Fruit fly (Drosophila melanogaster): ENCODE measurements around the gene CG10359.
A peak's percentile ranks its signal among the peaks of the same experiment; 100 is the strongest.

Gene CG10359

DNA sequence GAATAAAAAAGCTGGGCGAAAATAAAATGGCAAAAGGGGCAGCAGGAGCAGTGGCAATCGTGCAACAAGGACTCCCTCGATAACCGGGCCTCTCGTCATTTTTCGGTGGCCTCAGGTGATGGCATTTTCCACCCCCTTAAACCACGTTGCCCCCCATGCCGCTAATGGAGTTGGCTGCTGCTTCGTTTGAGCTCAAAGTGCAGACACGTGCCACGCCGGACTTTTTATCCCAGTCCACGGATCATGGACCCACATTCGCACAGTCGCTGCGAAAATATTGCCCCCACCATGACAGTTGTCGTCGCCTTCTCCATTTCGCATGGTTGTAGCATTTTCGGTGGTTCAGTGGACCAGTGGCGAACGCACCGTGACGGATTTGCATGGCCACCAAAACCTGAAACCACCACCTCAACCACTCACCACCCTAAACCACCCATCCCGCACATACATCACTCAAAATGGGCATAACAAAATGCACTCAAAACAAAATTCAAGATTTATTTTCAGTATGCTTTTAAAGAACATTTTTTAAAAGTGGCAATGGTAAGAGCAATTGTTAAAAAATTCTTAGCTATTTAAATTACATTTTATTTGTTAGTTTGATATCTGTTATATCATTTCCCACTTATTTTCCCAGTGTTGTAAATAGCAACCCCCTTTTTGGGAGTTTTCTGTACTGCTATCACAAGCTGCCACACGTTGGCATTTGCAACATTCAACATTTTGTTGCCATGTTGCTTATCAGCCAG, 45.1 kb upstream of the CG10359 start (continued):
- peak; percentile 11 for TF ChIP-seq CG32006 (GFP tag; optimal IDR thresholded peaks at IDR 0.05)
- no peak for TF ChIP-seq CG6163 (GFP tag; IDR thresholded peaks at IDR 0.05)
- no peak for TF ChIP-seq CG6276 (GFP tag; optimal IDR thresholded peaks at IDR 0.05)
- peak; percentile 53 for TF ChIP-seq CG34406 (GFP tag; optimal IDR thresholded peaks at IDR 0.05)
- no peak for TF ChIP-seq Sox15 (GFP tag; optimal IDR thresholded peaks at IDR 0.05)
- peak; percentile 32; the same call in 1 of the 3 replicates for TF ChIP-seq CG8119 (GFP tag; IDR thresholded peaks at IDR 0.05)
- 0 out of 3 replicates have a peak, but pooled peaks have one; percentile 34 for TF ChIP-seq eg (GFP tag; IDR thresholded peaks at IDR 0.05)
- TF ChIP-seq Eip78C (GFP tag) = peak; percentile 86
- peak; percentile 59 for TF ChIP-seq CG6792 (GFP tag; optimal IDR thresholded peaks at IDR 0.05)
- TF ChIP-seq lz (GFP tag; optimal IDR thresholded peaks at IDR 0.05) = peak; percentile 65
- TF ChIP-seq CG10631 (GFP tag; optimal IDR thresholded peaks at IDR 0.05) = peak; percentile 54
- no peak for TF ChIP-seq CG4318 (GFP tag; optimal IDR thresholded peaks at IDR 0.05)
- peak; percentile 49 for TF ChIP-seq OdsH (GFP tag; optimal IDR thresholded peaks at IDR 0.05)
- TF ChIP-seq Blimp-1 (GFP tag; optimal IDR thresholded peaks at IDR 0.05) = no peak
- peak; percentile 56 for TF ChIP-seq acj6 (GFP tag; optimal IDR thresholded peaks at IDR 0.05)
- peak; percentile 42 for TF ChIP-seq Eip75B (GFP tag; optimal IDR thresholded peaks at IDR 0.05)
- peak; percentile 66 for TF ChIP-seq Hr39 (GFP tag; optimal IDR thresholded peaks at IDR 0.05)
- TF ChIP-seq Eip93F (GFP tag; optimal IDR thresholded peaks at IDR 0.05) = no peak

DNA sequence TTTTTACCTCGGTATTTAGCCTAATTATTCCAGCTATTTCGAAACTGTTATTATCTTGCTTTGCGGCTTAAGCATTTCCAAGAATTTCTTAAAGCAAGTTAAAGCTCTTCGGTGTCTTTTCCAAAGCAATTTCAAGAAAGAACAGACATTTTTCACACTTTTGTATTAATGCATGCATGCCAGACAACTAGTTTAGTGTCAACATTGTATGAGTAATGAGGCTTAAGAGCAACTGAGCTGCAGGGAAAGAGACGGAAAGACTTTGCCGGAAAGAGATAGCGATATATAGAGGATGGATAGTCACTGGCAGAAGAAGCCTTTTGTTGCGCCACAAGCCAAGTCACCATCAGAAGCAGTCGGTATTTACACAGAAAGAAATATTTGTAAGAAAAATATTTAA, 42.9 kb upstream of the CG10359 start:
- TF ChIP-seq spab (GFP tag; optimal IDR thresholded peaks at IDR 0.05) (no peak), dsx (GFP tag; optimal IDR thresholded peaks at IDR 0.05; ENCODE audit: poor library complexity, severe bottlenecking) (peak; percentile 76), Ets96B (tag; optimal IDR thresholded peaks at IDR 0.05) (peak; percentile 12)

DNA sequence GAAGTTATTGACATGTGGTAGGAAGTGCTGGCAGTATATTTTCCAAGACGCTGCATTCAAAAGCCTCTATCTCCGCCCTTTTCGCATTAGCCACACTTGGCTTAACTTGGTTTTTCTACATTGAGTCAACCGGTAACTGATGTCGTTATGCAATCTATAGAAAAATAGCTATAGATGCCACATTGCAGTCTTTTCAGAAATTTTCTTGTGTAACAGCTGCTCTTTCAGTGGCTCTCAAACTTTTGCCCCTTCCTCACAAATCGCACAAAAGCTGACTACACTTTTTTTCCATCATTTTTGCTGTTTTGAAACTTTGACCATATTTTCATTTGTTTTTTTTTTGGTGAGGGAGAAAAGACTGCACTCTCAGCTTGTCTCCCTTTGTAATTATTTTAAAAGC, 41.4 kb upstream of the CG10359 start:
- no peak for TF ChIP-seq CG8632 (GFP tag; optimal IDR thresholded peaks at IDR 0.05)
- no peak for TF ChIP-seq Lpt (GFP tag; optimal IDR thresholded peaks at IDR 0.05)
- TF ChIP-seq CG34406 (GFP tag; optimal IDR thresholded peaks at IDR 0.05) = no peak
- TF ChIP-seq svp (GFP tag) = peak; percentile 34
- TF ChIP-seq CG6854 (GFP tag; optimal IDR thresholded peaks at IDR 0.05) = no peak
- TF ChIP-seq CG3032 (tag; optimal IDR thresholded peaks at IDR 0.05) = no peak
- no peak for TF ChIP-seq Sox102F (GFP tag; optimal IDR thresholded peaks at IDR 0.05)
- TF ChIP-seq salr (GFP tag; optimal IDR thresholded peaks at IDR 0.05) = no peak

DNA sequence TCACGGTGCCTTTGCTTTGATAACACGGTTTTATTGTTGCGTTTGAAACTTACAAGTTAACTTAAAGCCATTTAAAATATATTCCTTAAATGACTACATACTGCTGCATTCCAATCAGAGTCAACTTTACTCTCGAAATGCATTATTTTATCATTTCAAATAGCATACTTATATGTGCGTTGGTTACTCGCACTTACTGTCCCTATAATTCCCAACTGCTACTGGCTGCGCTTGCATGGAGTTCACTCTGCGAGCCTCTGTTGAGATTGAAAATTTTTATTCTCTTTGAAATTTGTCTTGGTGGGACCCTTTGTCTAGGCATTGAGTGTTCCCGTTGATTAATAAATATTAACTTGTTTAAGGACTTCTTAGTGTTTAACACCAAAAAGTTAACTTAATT, 18.4 kb upstream of the CG10359 start:
- TF ChIP-seq CG7368 (GFP tag; optimal IDR thresholded peaks at IDR 0.05) (no peak), achi (GFP tag; optimal IDR thresholded peaks at IDR 0.05) (no peak), svp (GFP tag) (no peak), Hr4 (GFP tag; optimal IDR thresholded peaks at IDR 0.05) (no peak), spab (GFP tag; optimal IDR thresholded peaks at IDR 0.05) (no peak), CG4318 (GFP tag; optimal IDR thresholded peaks at IDR 0.05) (no peak), eg (GFP tag; IDR thresholded peaks at IDR 0.05) (no peak), CG6276 (GFP tag; optimal IDR thresholded peaks at IDR 0.05) (no peak), CG9139 (GFP tag; optimal IDR thresholded peaks at IDR 0.05) (no peak)

DNA sequence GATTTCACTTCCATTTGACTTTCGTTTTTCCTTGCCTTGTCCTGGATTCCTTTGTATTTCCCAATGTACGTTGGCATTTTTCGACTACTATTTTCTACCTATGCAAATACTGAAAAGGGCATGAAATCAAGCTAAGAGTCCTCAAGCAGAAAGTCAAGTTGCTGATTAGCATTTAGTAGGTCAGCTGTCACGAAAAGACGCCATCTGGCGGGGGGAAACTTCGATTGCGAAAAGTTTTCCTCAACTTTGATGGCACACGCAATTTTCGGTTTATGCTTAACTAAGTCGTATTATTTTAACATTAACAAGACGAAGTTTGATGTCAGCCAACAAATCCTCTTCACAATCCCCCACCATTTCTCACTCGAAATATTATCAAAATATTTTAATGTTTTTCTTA, 15.6 kb upstream of the CG10359 start:
- no peak for TF ChIP-seq CG34406 (GFP tag; optimal IDR thresholded peaks at IDR 0.05)
- TF ChIP-seq CG11762 (GFP tag; optimal IDR thresholded peaks at IDR 0.05; ENCODE audit: insufficient read depth) = no peak
- TF ChIP-seq CG9139 (GFP tag; optimal IDR thresholded peaks at IDR 0.05) = no peak
- no peak for TF ChIP-seq Ets96B (tag; optimal IDR thresholded peaks at IDR 0.05)
- TF ChIP-seq Smox (GFP tag; optimal IDR thresholded peaks at IDR 0.05) = no peak
